Worm (Caenorhabditis elegans) whole organism, young adult: ENCODE measurements around the gene pelo-1.

Source experiments
- F22D6.2 ChIP-seq: sonication (generic microtip); optimal IDR thresholded peaks from 2 replicates; lab custom pipeline; 2016; ENCODE audit warnings: mild to moderate bottlenecking, missing genetic modification characterization, missing compliant biosample characterization
- F37B4.10 ChIP-seq: fragments of 200-800 bp; sonication (Bioruptor generic); IDR thresholded peaks from 2 replicates; pipeline ENCODE4 v1.3.6; 2022; ENCODE audit warnings: missing genetic modification characterization, missing compliant biosample characterization
- F49E8.2 ChIP-seq: sonication (generic microtip); optimal IDR thresholded peaks from 3 replicates; lab custom pipeline; 2017; ENCODE audit warnings: missing genetic modification characterization, mild to moderate bottlenecking, missing compliant biosample characterization, antibody characterized with exemption, moderate library complexity; ENCODE audit not compliant: insufficient read depth
- T26A5.8 ChIP-seq: sonication (generic microtip); optimal IDR thresholded peaks from 2 replicates; lab custom pipeline; 2016; ENCODE audit warnings: missing genetic modification characterization, missing compliant biosample characterization
- ama-1 ChIP-seq, 3 experiments: fragments of 150-350 bp in 1 of 3; sonication (generic microtip) in 2 of 3; optimal IDR thresholded peaks; 2 replicates each; lab custom pipeline; 2014 to 2018; ENCODE audit warnings: missing biosample characterization in 2 of 3, missing genetic modification characterization in 2 of 3, missing genetic modification reagents in 2 of 3
- efl-1 ChIP-seq: fragments of 150-350 bp; optimal IDR thresholded peaks from 2 replicates; lab custom pipeline; 2014; ENCODE audit warnings: missing biosample characterization, missing genetic modification reagents, missing genetic modification characterization
- egl-18 ChIP-seq: fragments of 200-800 bp; sonication (Bioruptor generic); IDR thresholded peaks from 2 replicates; pipeline ENCODE4 v1.3.6; 2022; ENCODE audit warnings: missing genetic modification reagents, missing genetic modification characterization, missing compliant biosample characterization
- hmg-20 ChIP-seq: fragments of 200-800 bp; sonication (Bioruptor generic); IDR thresholded peaks from 2 replicates; pipeline ENCODE4 v1.3.6; 2022; ENCODE audit warnings: missing genetic modification reagents, missing genetic modification characterization, missing compliant biosample characterization
- let-526 ChIP-seq: fragments of 200-800 bp; sonication (Bioruptor generic); IDR thresholded peaks from 2 replicates; pipeline ENCODE4 v1.3.6; 2022; ENCODE audit warnings: missing genetic modification reagents, missing genetic modification characterization, missing compliant biosample characterization
- lin-35 ChIP-seq, 3 experiments: fragments of 150-350 bp in 2 of 3; sonication (generic microtip) in 1 of 3; optimal IDR thresholded peaks; 2 replicates each; lab custom pipeline; 2014 to 2018; ENCODE audit warnings: missing biosample characterization in 3 of 3, missing genetic modification characterization in 3 of 3, missing genetic modification reagents in 3 of 3
- lir-1 ChIP-seq: fragments of 200-800 bp; sonication (Bioruptor generic); conservative IDR thresholded peaks from 2 replicates; pipeline ENCODE4 v1.3.6; 2022; ENCODE audit warnings: missing genetic modification reagents, missing genetic modification characterization, missing compliant biosample characterization
- nfya-1 ChIP-seq: sonication (generic microtip); optimal IDR thresholded peaks from 2 replicates; lab custom pipeline; 2017; ENCODE audit warnings: antibody characterized with exemption, missing compliant biosample characterization, missing genetic modification characterization, borderline replicate concordance; ENCODE audit not compliant: insufficient read depth
- pbrm-1 ChIP-seq: fragments of 200-800 bp; sonication (Bioruptor generic); IDR thresholded peaks from 2 replicates; pipeline ENCODE4 v1.3.6; 2022; ENCODE audit warnings: missing genetic modification reagents, missing genetic modification characterization, missing compliant biosample characterization
- ztf-3 ChIP-seq: fragments of 200-800 bp; sonication (Bioruptor generic); optimal IDR thresholded peaks from 2 replicates; lab custom pipeline; 2018; ENCODE audit warnings: mild to moderate bottlenecking, missing genetic modification characterization, missing compliant biosample characterization

ce11 chrIII:4240126-4240525 is 36.1 kb upstream of the pelo-1 start:
- TF ChIP-seq lir-1 (no peak), F37B4.10 (GFP tag; lab: Robert Waterston, UW) (no peak), lin-35 (GFP tag; optimal IDR thresholded peaks at IDR 0.05; lab: Kevin White, UChicago) (no peak), T26A5.8 (tag; lab: Kevin White, UChicago) (no peak), efl-1 (GFP tag; lab: Kevin White, UChicago) (no peak), hmg-20 (GFP tag; lab: Robert Waterston, UW) (no peak), pbrm-1 (GFP tag; lab: Robert Waterston, UW) (no peak), egl-18 (GFP tag; lab: Robert Waterston, UW) (no peak), F49E8.2 (tag; lab: Kevin White, UChicago) (no peak), F22D6.2 (tag; lab: Kevin White, UChicago) (no peak), let-526 (no peak), ama-1 (optimal IDR thresholded peaks at IDR 0.05; lab: Kevin White, UChicago) (no peak), ama-1 (GFP tag; optimal IDR thresholded peaks at IDR 0.05; lab: Kevin White, UChicago) (no peak), nfya-1 (tag; lab: Kevin White, UChicago) (no peak), ztf-3 (no peak)
